In genomic region chr2L:9520886-9521868, dm6 we compare ENCODE assay signal across 5 fruit fly cellular contexts.
TF ChIP-seq lines count a peak whose summit lies in the region.

Oatp30B (plus strand) TSS chr2L:9521210.

TF ChIP-seq in whole organism, adult, 20 proteins besides CTCF, POLR2A, EP300 and RAD21 (continued from another document):
- TF ChIP-seq cnc (optimal IDR thresholded peaks at IDR 0.05; lab: Kevin White, UChicago) (no peak), Crg-1 (GFP tag; optimal IDR thresholded peaks at IDR 0.05; lab: Kevin White, UChicago) (peak; percentile 92), Mnt (GFP tag; optimal IDR thresholded peaks at IDR 0.05; lab: Kevin White, UChicago) (peak; percentile 90)

TF ChIP-seq in whole organism, embryonic, 481 proteins besides CTCF, POLR2A, EP300 and RAD21 (continued from another document and continues in another):
- TF ChIP-seq CG5180 (GFP tag; optimal IDR thresholded peaks at IDR 0.05; lab: Kevin White, UChicago) (peak; percentile 80), CG43689 (GFP tag; IDR thresholded peaks at IDR 0.05; lab: Robert Waterston, UW) (peak; percentile 91), trem (tag; optimal IDR thresholded peaks at IDR 0.05; lab: Kevin White, UChicago) (peak; percentile 95), CG9609 (GFP tag; optimal IDR thresholded peaks at IDR 0.05; lab: Kevin White, UChicago) (peak; percentile 95), CG17912 (GFP tag; optimal IDR thresholded peaks at IDR 0.05; lab: Kevin White, UChicago) (peak; percentile 82), Side (GFP tag; optimal IDR thresholded peaks at IDR 0.05; lab: Kevin White, UChicago) (peak; percentile 95), CG3838 (GFP tag; optimal IDR thresholded peaks at IDR 0.05; lab: Kevin White, UChicago) (peak; percentile 94), CG34376 (GFP tag; optimal IDR thresholded peaks at IDR 0.05; lab: Kevin White, UChicago) (peak; percentile 95), gt (GFP tag; IDR thresholded peaks at IDR 0.05; lab: Robert Waterston, UW) (peak; percentile 93), scrt (GFP tag; optimal IDR thresholded peaks at IDR 0.05; lab: Kevin White, UChicago) (peak; percentile 87), NFAT (GFP tag; IDR thresholded peaks at IDR 0.05; lab: Robert Waterston, UW) (peak; percentile 97), Fer1 (GFP tag; optimal IDR thresholded peaks at IDR 0.05; lab: Kevin White, UChicago) (peak; percentile 96), ro (GFP tag; IDR thresholded peaks at IDR 0.05; lab: Robert Waterston, UW) (peak; percentile 95), Hr39 (optimal IDR thresholded peaks at IDR 0.05; lab: Kevin White, UChicago) (no peak), CG11093 (GFP tag; IDR thresholded peaks at IDR 0.05; lab: Robert Waterston, UW) (peak; percentile 93), HLH3B (GFP tag; IDR thresholded peaks at IDR 0.05; lab: Robert Waterston, UW) (peak; percentile 97), CG15696 (tag; optimal IDR thresholded peaks at IDR 0.05; lab: Kevin White, UChicago) (peak; percentile 99), ssp (GFP tag; IDR thresholded peaks at IDR 0.05; lab: Robert Waterston, UW) (peak; percentile 92), CG9215 (GFP tag; IDR thresholded peaks at IDR 0.05; lab: Robert Waterston, UW) (peak; percentile 94), CG7786 (GFP tag; optimal IDR thresholded peaks at IDR 0.05; lab: Kevin White, UChicago) (peak; percentile 94), Vsx1 (GFP tag; optimal IDR thresholded peaks at IDR 0.05; lab: Kevin White, UChicago) (peak; percentile 81), CG4282 (GFP tag; optimal IDR thresholded peaks at IDR 0.05; lab: Kevin White, UChicago) (peak; percentile 87), CG2889 (GFP tag; IDR thresholded peaks at IDR 0.05; lab: Robert Waterston, UW) (peak; percentile 93), CG8359 (GFP tag; optimal IDR thresholded peaks at IDR 0.05; lab: Kevin White, UChicago; ENCODE audit: borderline replicate concordance) (peak; percentile 78), CG7987 (GFP tag; optimal IDR thresholded peaks at IDR 0.05; lab: Kevin White, UChicago) (peak; percentile 92), D19B (GFP tag; optimal IDR thresholded peaks at IDR 0.05; lab: Kevin White, UChicago) (peak; percentile 81), gsb-n (tag; optimal IDR thresholded peaks at IDR 0.05; lab: Kevin White, UChicago) (peak; percentile 96), CG15479 (GFP tag; optimal IDR thresholded peaks at IDR 0.05; lab: Kevin White, UChicago) (peak; percentile 71), grau (tag; optimal IDR thresholded peaks at IDR 0.05; lab: Kevin White, UChicago) (peak; percentile 96), Ssrp (tag; optimal IDR thresholded peaks at IDR 0.05; lab: Kevin White, UChicago) (peak; percentile 95), lmd (GFP tag; IDR thresholded peaks at IDR 0.05; lab: Robert Waterston, UW) (peak; percentile 97), CG4617 (GFP tag; optimal IDR thresholded peaks at IDR 0.05; lab: Kevin White, UChicago; ENCODE audit: borderline replicate concordance) (peak; percentile 92)

TF ChIP-seq in whole organism, prepupa, 60 proteins besides CTCF, POLR2A, EP300 and RAD21 (continued from another document and continues in another):
- peak; percentile 93 for TF ChIP-seq Hr4 (GFP tag; optimal IDR thresholded peaks at IDR 0.05; lab: Kevin White, UChicago)
- peak; percentile 79 for TF ChIP-seq CG6276 (GFP tag; optimal IDR thresholded peaks at IDR 0.05; lab: Kevin White, UChicago)
- peak; percentile 93 for TF ChIP-seq CG34406 (GFP tag; optimal IDR thresholded peaks at IDR 0.05; lab: Kevin White, UChicago)
- TF ChIP-seq eg (GFP tag; IDR thresholded peaks at IDR 0.05; lab: Robert Waterston, UW): peak; percentile 97
- TF ChIP-seq CG8119 (GFP tag; IDR thresholded peaks at IDR 0.05; lab: Robert Waterston, UW): no peak; the same call in 1 of the 3 replicates
- peak; percentile 94 for TF ChIP-seq acj6 (GFP tag; optimal IDR thresholded peaks at IDR 0.05; lab: Kevin White, UChicago)
- TF ChIP-seq CG16779 (tag; optimal IDR thresholded peaks at IDR 0.05; lab: Kevin White, UChicago): peak; percentile 84
- peak; percentile 93 for TF ChIP-seq Ets96B (tag; optimal IDR thresholded peaks at IDR 0.05; lab: Kevin White, UChicago)
- peak; percentile 74 for TF ChIP-seq fd59A (GFP tag; optimal IDR thresholded peaks at IDR 0.05; lab: Kevin White, UChicago)
- peak; percentile 95 for TF ChIP-seq Sox14 (GFP tag; optimal IDR thresholded peaks at IDR 0.05; lab: Kevin White, UChicago)
- peak; percentile 83 for TF ChIP-seq Lpt (GFP tag; optimal IDR thresholded peaks at IDR 0.05; lab: Kevin White, UChicago)
- peak; percentile 60 for TF ChIP-seq spab (GFP tag; optimal IDR thresholded peaks at IDR 0.05; lab: Kevin White, UChicago)
- peak; percentile 81 to 83 for TF ChIP-seq salr (GFP tag; optimal IDR thresholded peaks at IDR 0.05; lab: Kevin White, UChicago)
- peak; percentile 91 for TF ChIP-seq CG6792 (GFP tag; optimal IDR thresholded peaks at IDR 0.05; lab: Kevin White, UChicago)
- TF ChIP-seq CG8632 (GFP tag; optimal IDR thresholded peaks at IDR 0.05; lab: Kevin White, UChicago): peak; percentile 90
- peak; percentile 89; the same call in 1 of the 2 replicates for TF ChIP-seq CG11294 (GFP tag; IDR thresholded peaks at IDR 0.05; lab: Robert Waterston, UW)
- TF ChIP-seq net (GFP tag; optimal IDR thresholded peaks at IDR 0.05; lab: Kevin White, UChicago): peak; percentile 89
- TF ChIP-seq Blimp-1 (GFP tag; optimal IDR thresholded peaks at IDR 0.05; lab: Kevin White, UChicago): peak; percentile 57
- TF ChIP-seq OdsH (GFP tag; optimal IDR thresholded peaks at IDR 0.05; lab: Kevin White, UChicago): peak; percentile 95
- peak; percentile 95 for TF ChIP-seq dsx (GFP tag; optimal IDR thresholded peaks at IDR 0.05; lab: Kevin White, UChicago; ENCODE audit: poor library complexity, severe bottlenecking)
- peak; percentile 97 for TF ChIP-seq svp (GFP tag; lab: Kevin White, UChicago)
- TF ChIP-seq CG10631 (GFP tag; optimal IDR thresholded peaks at IDR 0.05; lab: Kevin White, UChicago): peak; percentile 95
- TF ChIP-seq Sox15 (GFP tag; optimal IDR thresholded peaks at IDR 0.05; lab: Kevin White, UChicago): peak; percentile 90
- peak; percentile 93 for TF ChIP-seq cyc (GFP tag; optimal IDR thresholded peaks at IDR 0.05; lab: Kevin White, UChicago)
- TF ChIP-seq CG10669 (GFP tag; optimal IDR thresholded peaks at IDR 0.05; lab: Kevin White, UChicago): peak; percentile 87
- peak; percentile 94 for TF ChIP-seq CG3032 (tag; optimal IDR thresholded peaks at IDR 0.05; lab: Kevin White, UChicago)
- peak; percentile 89 for TF ChIP-seq CG32006 (GFP tag; optimal IDR thresholded peaks at IDR 0.05; lab: Kevin White, UChicago)
- TF ChIP-seq CG11902 (GFP tag; optimal IDR thresholded peaks at IDR 0.05; lab: Kevin White, UChicago): peak; percentile 89
- TF ChIP-seq CG6163 (GFP tag; IDR thresholded peaks at IDR 0.05; lab: Robert Waterston, UW): peak; percentile 97
- peak; percentile 93 for TF ChIP-seq CG3919 (GFP tag; optimal IDR thresholded peaks at IDR 0.05; lab: Kevin White, UChicago)
- peak; percentile 88 for TF ChIP-seq CG7368 (GFP tag; optimal IDR thresholded peaks at IDR 0.05; lab: Kevin White, UChicago)
- peak; percentile 92 for TF ChIP-seq CG15336 (GFP tag; IDR thresholded peaks at IDR 0.05; lab: Robert Waterston, UW)
- TF ChIP-seq topi (GFP tag; optimal IDR thresholded peaks at IDR 0.05; lab: Kevin White, UChicago): peak; percentile 92

TF ChIP-seq in whole organism, pupa, 21 proteins besides CTCF, POLR2A, EP300 and RAD21 (continued from another document):
- TF ChIP-seq CG9948 (tag; optimal IDR thresholded peaks at IDR 0.05; lab: Kevin White, UChicago): peak; percentile 85
- peak; percentile 98 for TF ChIP-seq EcR (GFP tag; optimal IDR thresholded peaks at IDR 0.05; lab: Kevin White, UChicago)

TF ChIP-seq in whole organism, wandering third instar larva, 38 proteins besides CTCF, POLR2A, EP300 and RAD21 (continued from another document):
- TF ChIP-seq Dif (GFP tag; optimal IDR thresholded peaks at IDR 0.05; lab: Kevin White, UChicago; ENCODE audit: partially characterized antibody): peak; percentile 50
- TF ChIP-seq psq (GFP tag; optimal IDR thresholded peaks at IDR 0.05; lab: Kevin White, UChicago): peak; percentile 99
- TF ChIP-seq tai (GFP tag; optimal IDR thresholded peaks at IDR 0.05; lab: Kevin White, UChicago): peak; percentile 94
- TF ChIP-seq Hnf4 (GFP tag; optimal IDR thresholded peaks at IDR 0.05; lab: Kevin White, UChicago): peak; percentile 96
- TF ChIP-seq h (GFP tag; optimal IDR thresholded peaks at IDR 0.05; lab: Kevin White, UChicago): peak; percentile 96
- peak; percentile 93 for TF ChIP-seq Jra (GFP tag; optimal IDR thresholded peaks at IDR 0.05; lab: Kevin White, UChicago)
- TF ChIP-seq sv (GFP tag; optimal IDR thresholded peaks at IDR 0.05; lab: Kevin White, UChicago): peak; percentile 98
- peak; percentile 82 for TF ChIP-seq Hr83 (GFP tag; optimal IDR thresholded peaks at IDR 0.05; lab: Kevin White, UChicago; ENCODE audit: poor library complexity, severe bottlenecking)
- no peak for TF ChIP-seq dl (GFP tag; optimal IDR thresholded peaks at IDR 0.05; lab: Kevin White, UChicago; ENCODE audit: insufficient read depth in 1 of 2, partially characterized antibody in 2 of 2)
- peak; percentile 96 for TF ChIP-seq rgr (GFP tag; optimal IDR thresholded peaks at IDR 0.05; lab: Kevin White, UChicago)
- TF ChIP-seq CrebA (GFP tag; optimal IDR thresholded peaks at IDR 0.05; lab: Kevin White, UChicago; ENCODE audit: borderline replicate concordance): peak; percentile 77
- TF ChIP-seq fru (GFP tag; optimal IDR thresholded peaks at IDR 0.05; lab: Kevin White, UChicago): peak; percentile 94
- peak; percentile 31 for TF ChIP-seq Mio (GFP tag; optimal IDR thresholded peaks at IDR 0.05; lab: Kevin White, UChicago)
- TF ChIP-seq CG9705 (GFP tag; optimal IDR thresholded peaks at IDR 0.05; lab: Kevin White, UChicago): peak; percentile 91
- no peak for TF ChIP-seq Abd-B (GFP tag; optimal IDR thresholded peaks at IDR 0.05; lab: Kevin White, UChicago)
- TF ChIP-seq jim (GFP tag; optimal IDR thresholded peaks at IDR 0.05; lab: Kevin White, UChicago): no peak
TF ChIP-seq in whole organism, wandering third instar larva: peak in this region for 29.
